Fruit fly (Drosophila melanogaster): ENCODE results near the gene CG13920.

Gene CG13920

dm6 chr3L:1648690-1649355 lies at the start of gene CG13920:
Gene CG13920, plus strand, starts transcription at chr3L:1648944.
- TF ChIP-seq EcR (GFP tag; optimal IDR thresholded peaks at IDR 0.05) (peak; percentile 86), Pif1A (GFP tag; optimal IDR thresholded peaks at IDR 0.05) (no peak)

dm6 chr3L:1602064-1602832 lies 46.5 kb upstream of the CG13920 start, which contains the start of gene CG12104:
Gene CG12104, minus strand, starts transcription at chr3L:1602674.
- peak; percentile 44 for TF ChIP-seq EcR (GFP tag; optimal IDR thresholded peaks at IDR 0.05)
- TF ChIP-seq gl (tag; optimal IDR thresholded peaks at IDR 0.05), result no peak
- TF ChIP-seq CG9948 (tag; optimal IDR thresholded peaks at IDR 0.05), result no peak
- peak; percentile 0 for TF ChIP-seq CG34367 (tag; optimal IDR thresholded peaks at IDR 0.05)
- TF ChIP-seq CG8301 (tag; optimal IDR thresholded peaks at IDR 0.05), result no peak
- no peak for TF ChIP-seq Pif1B (GFP tag; optimal IDR thresholded peaks at IDR 0.05)
- TF ChIP-seq CG13204 (GFP tag; optimal IDR thresholded peaks at IDR 0.05), result peak; percentile 98
- no peak for TF ChIP-seq CG10348 (GFP tag; IDR thresholded peaks at IDR 0.05)
- 0 out of 2 replicates have a peak, but pooled peaks have one; percentile 5 for TF ChIP-seq Ets98B (GFP tag; IDR thresholded peaks at IDR 0.05)

dm6 chr3L:1602833-1603128 lies 46.0 kb upstream of the CG13920 start, which contains the start of the genes CG18170 and CG33791:
Gene CG18170, plus strand, starts transcription at chr3L:1602954.
Gene CG33791, plus strand, starts transcription at chr3L:1602954.
- no peak for TF ChIP-seq CG34367 (tag; optimal IDR thresholded peaks at IDR 0.05)
- TF ChIP-seq EcR (GFP tag; optimal IDR thresholded peaks at IDR 0.05), result no peak

- TF ChIP-seq CG8301 (tag; optimal IDR thresholded peaks at IDR 0.05) (peak; percentile 42), CG8159 (tag; optimal IDR thresholded peaks at IDR 0.05) (peak; percentile 40), CG4496 (GFP tag; IDR thresholded peaks at IDR 0.05) (peak; percentile 35; the same call in 1 of the 3 replicates), Pif1A (GFP tag; optimal IDR thresholded peaks at IDR 0.05) (peak; percentile 43), EcR (GFP tag; optimal IDR thresholded peaks at IDR 0.05) (no peak), CG10348 (GFP tag; IDR thresholded peaks at IDR 0.05) (peak; percentile 27; the same call in 1 of the 2 replicates), CG32121 (GFP tag; IDR thresholded peaks at IDR 0.05) (peak; percentile 45; the same call in 1 of the 2 replicates), D1 (tag; optimal IDR thresholded peaks at IDR 0.05) (no peak), fd96Ca (GFP tag; IDR thresholded peaks at IDR 0.05) (0 out of 3 replicates have a peak, but pooled peaks have one; percentile 23), CG12605 (GFP tag; IDR thresholded peaks at IDR 0.05) (no peak), CG15710 (tag; optimal IDR thresholded peaks at IDR 0.05) (no peak), CG34367 (tag; optimal IDR thresholded peaks at IDR 0.05) (no peak)
Observed at dm6 chr3L:1609611-1610010, 39.1 kb upstream of the CG13920 start.

- TF ChIP-seq Snoo (tag; optimal IDR thresholded peaks at IDR 0.05) (no peak), gl (tag; optimal IDR thresholded peaks at IDR 0.05) (no peak), CG4496 (GFP tag; IDR thresholded peaks at IDR 0.05) (no peak), CG15710 (tag; optimal IDR thresholded peaks at IDR 0.05) (no peak), CG8301 (tag; optimal IDR thresholded peaks at IDR 0.05) (no peak)
Observed at dm6 chr3L:1614465-1615084, 34.2 kb upstream of the CG13920 start.

- TF ChIP-seq CG34367 (tag; optimal IDR thresholded peaks at IDR 0.05), result no peak
- no peak for TF ChIP-seq Ets98B (GFP tag; IDR thresholded peaks at IDR 0.05)
- TF ChIP-seq CG8301 (tag; optimal IDR thresholded peaks at IDR 0.05), result no peak
- no peak for TF ChIP-seq CG9948 (tag; optimal IDR thresholded peaks at IDR 0.05)
- TF ChIP-seq CG17806 (tag; optimal IDR thresholded peaks at IDR 0.05), result no peak
- no peak for TF ChIP-seq CG10348 (GFP tag; IDR thresholded peaks at IDR 0.05)
- no peak for TF ChIP-seq CG12605 (GFP tag; IDR thresholded peaks at IDR 0.05)
- no peak for TF ChIP-seq D1 (tag; optimal IDR thresholded peaks at IDR 0.05)
- TF ChIP-seq CG15710 (tag; optimal IDR thresholded peaks at IDR 0.05), result no peak
- TF ChIP-seq CG4496 (GFP tag; IDR thresholded peaks at IDR 0.05), result no peak
- no peak for TF ChIP-seq CG8159 (tag; optimal IDR thresholded peaks at IDR 0.05)
- TF ChIP-seq rn (GFP tag; IDR thresholded peaks at IDR 0.05), result no peak
- no peak for TF ChIP-seq CG14655 (GFP tag; optimal IDR thresholded peaks at IDR 0.05)
- TF ChIP-seq CG13204 (GFP tag; optimal IDR thresholded peaks at IDR 0.05), result no peak
- no peak for TF ChIP-seq Pif1A (GFP tag; optimal IDR thresholded peaks at IDR 0.05)
Observed at dm6 chr3L:1615701-1616100, 33.0 kb upstream of the CG13920 start, which contains the start of gene CG12105. Gene CG12105, minus strand, starts transcription at chr3L:1615801.

Data from whole organism, pupa.